Fruit fly (Drosophila melanogaster) whole organism, pupa: ENCODE measurements around the gene CG6015.

ENCODE experiments used
- CG12605 ChIP-seq: fragments of 200-800 bp; sonication (Bioruptor generic); IDR thresholded peaks from 2 replicates; pipeline ENCODE4 v1.3.6; 2022; ENCODE audit warnings: missing biosample characterization, missing genetic modification characterization
- CG17806 ChIP-seq: fragments of 200-800 bp; sonication (Bioruptor generic); optimal IDR thresholded peaks from 2 replicates; lab custom pipeline; 2018; ENCODE audit warnings: missing biosample characterization, mild to moderate bottlenecking, missing genetic modification characterization, moderate library complexity
- CG32121 ChIP-seq: fragments of 200-800 bp; sonication (Bioruptor generic); IDR thresholded peaks from 2 replicates; pipeline ENCODE4 v1.3.6; 2022; ENCODE audit warnings: missing biosample characterization, missing genetic modification characterization
- CG34367 ChIP-seq: fragments of 200-800 bp; sonication (Bioruptor generic); optimal IDR thresholded peaks from 2 replicates; lab custom pipeline; 2018; ENCODE audit warnings: missing biosample characterization, mild to moderate bottlenecking, missing genetic modification characterization
- CG8159 ChIP-seq: fragments of 200-800 bp; sonication (Bioruptor generic); optimal IDR thresholded peaks from 3 replicates; lab custom pipeline; 2018; ENCODE audit warnings: missing biosample characterization, mild to moderate bottlenecking, missing genetic modification characterization, moderate library complexity
- CG8301 ChIP-seq: fragments of 200-800 bp; sonication (Bioruptor generic); optimal IDR thresholded peaks from 2 replicates; lab custom pipeline; 2018; ENCODE audit warnings: missing biosample characterization, mild to moderate bottlenecking, missing genetic modification characterization
- CG9948 ChIP-seq: fragments of 200-800 bp; sonication (Bioruptor generic); optimal IDR thresholded peaks from 2 replicates; lab custom pipeline; 2018; ENCODE audit warnings: missing biosample characterization, mild to moderate bottlenecking, missing genetic modification characterization, moderate library complexity
- D1 ChIP-seq: fragments of 200-800 bp; sonication (Bioruptor generic); optimal IDR thresholded peaks from 2 replicates; lab custom pipeline; 2018; ENCODE audit warnings: missing biosample characterization, mild to moderate bottlenecking, missing genetic modification characterization, moderate library complexity
- EcR ChIP-seq: fragments of 200-800 bp; sonication (Bioruptor generic); optimal IDR thresholded peaks from 3 replicates; lab custom pipeline; 2019; ENCODE audit warnings: missing biosample characterization, missing genetic modification characterization, mild to moderate bottlenecking, moderate library complexity, missing genetic modification reagents
- Ets98B ChIP-seq: fragments of 200-800 bp; sonication (Bioruptor generic); IDR thresholded peaks from 2 replicates; pipeline ENCODE4 v1.3.6; 2022; ENCODE audit warnings: missing biosample characterization, missing genetic modification characterization
- Snoo ChIP-seq: fragments of 200-800 bp; sonication (Bioruptor generic); optimal IDR thresholded peaks from 3 replicates; lab custom pipeline; 2017; ENCODE audit warnings: missing biosample characterization, mild to moderate bottlenecking, missing genetic modification characterization, inconsistent platforms
- fd96Ca ChIP-seq: fragments of 200-800 bp; sonication (Bioruptor generic); IDR thresholded peaks from 3 replicates; pipeline ENCODE4 v1.3.6; 2022; ENCODE audit warnings: missing biosample characterization, missing genetic modification characterization
- rn ChIP-seq: fragments of 200-800 bp; sonication (Bioruptor generic); IDR thresholded peaks from 2 replicates; pipeline ENCODE4 v1.3.6; 2022; ENCODE audit warnings: missing biosample characterization, missing genetic modification characterization

dm6 chr3R:21992909-21993308 lies 41.2 kb downstream of the CG6015 start:
- TF ChIP-seq CG34367 (tag; lab: Kevin White, UChicago) (peak; percentile 52), Ets98B (GFP tag; lab: Robert Waterston, UW) (peak; percentile 84), CG8159 (tag; lab: Kevin White, UChicago) (peak; percentile 48), D1 (tag; lab: Kevin White, UChicago) (no peak), EcR (no peak), rn (GFP tag; lab: Robert Waterston, UW) (peak; percentile 52; the same call in 1 of the 2 replicates), Snoo (tag; lab: Kevin White, UChicago) (peak; percentile 40), fd96Ca (GFP tag; lab: Robert Waterston, UW) (peak; percentile 86), CG17806 (tag; lab: Kevin White, UChicago) (peak; percentile 53), CG9948 (tag; lab: Kevin White, UChicago) (peak; percentile 53), CG8301 (tag; lab: Kevin White, UChicago) (peak; percentile 69), CG32121 (GFP tag; lab: Robert Waterston, UW) (peak; percentile 72), CG12605 (GFP tag; lab: Robert Waterston, UW) (peak; percentile 49)
